Worm (Caenorhabditis elegans): ENCODE data around the gene K02D10.4.
A peak's percentile ranks its signal among the peaks of the same experiment; 100 is the strongest.

Gene K02D10.4

DNA sequence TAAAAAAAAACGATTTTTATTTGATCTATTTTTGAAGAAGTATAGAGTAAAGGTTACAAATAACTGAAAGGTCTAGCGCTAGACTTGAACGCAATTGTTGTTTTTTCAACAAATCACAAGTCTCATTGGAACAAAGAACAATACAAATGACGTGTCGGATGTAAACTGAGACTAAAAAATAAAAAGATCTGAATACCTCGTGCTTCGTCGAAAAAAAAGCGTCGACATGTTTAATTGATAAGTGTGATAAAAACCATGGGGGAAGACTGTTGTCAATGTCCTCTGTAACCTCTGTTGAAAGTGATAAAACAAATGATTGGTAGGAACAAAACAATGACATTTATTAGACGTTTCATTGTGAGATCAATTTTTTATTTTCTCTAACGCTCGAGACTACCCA is 2.9 kb upstream of the K02D10.4 start:
- TF ChIP-seq lin-39 (tag; optimal IDR thresholded peaks at IDR 0.05) (no peak), mdl-1 (tag; optimal IDR thresholded peaks at IDR 0.05) (peak in 1 of 2 experiments; percentile 14), fos-1 (tag; optimal IDR thresholded peaks at IDR 0.05) (no peak), vab-15 (tag; optimal IDR thresholded peaks at IDR 0.05) (no peak), lin-14 (GFP tag; optimal IDR thresholded peaks at IDR 0.05) (peak; percentile 45), nhr-71 (tag; optimal IDR thresholded peaks at IDR 0.05) (peak; percentile 51), dsc-1 (tag; optimal IDR thresholded peaks at IDR 0.05) (no peak), nhr-20 (tag; optimal IDR thresholded peaks at IDR 0.05) (peak; percentile 68), efl-1 (optimal IDR thresholded peaks at IDR 0.05) (no peak), efl-1 (GFP tag; optimal IDR thresholded peaks at IDR 0.05 in 1 of 2) (peak in 1 of 2 experiments; percentile 19), elt-3 (tag; optimal IDR thresholded peaks at IDR 0.05) (peak in 1 of 6 experiments; percentile 77), pqm-1 (tag; optimal IDR thresholded peaks at IDR 0.05) (no peak), ets-5 (GFP tag; IDR thresholded peaks at IDR 0.05) (no peak), nhr-85 (tag) (peak; percentile 56), xbp-1 (tag; optimal IDR thresholded peaks at IDR 0.05) (no peak), lir-3 (tag; optimal IDR thresholded peaks at IDR 0.05; ENCODE audit: poor library complexity) (no peak), elt-2 (tag; optimal IDR thresholded peaks at IDR 0.05) (peak; percentile 29), blmp-1 (tag; optimal IDR thresholded peaks at IDR 0.05) (peak; percentile 10), ceh-8 (GFP tag; optimal IDR thresholded peaks at IDR 0.05) (no peak), lin-35 (GFP tag; optimal IDR thresholded peaks at IDR 0.05) (peak in 1 of 2 experiments; percentile 65), snu-23 (GFP tag; optimal IDR thresholded peaks at IDR 0.05) (peak; percentile 30), nhr-90 (tag; optimal IDR thresholded peaks at IDR 0.05; ENCODE audit: poor library complexity) (peak; percentile 2), nhr-237 (tag; optimal IDR thresholded peaks at IDR 0.05) (no peak), unc-130 (tag; optimal IDR thresholded peaks at IDR 0.05) (peak; percentile 50)

- peak; percentile 39 for TF ChIP-seq nhr-71 (tag; optimal IDR thresholded peaks at IDR 0.05)
- peak; percentile 3 for TF ChIP-seq mep-1 (tag; optimal IDR thresholded peaks at IDR 0.05)
- no peak for TF ChIP-seq lin-39 (tag; optimal IDR thresholded peaks at IDR 0.05)
- no peak for TF ChIP-seq efl-1 (optimal IDR thresholded peaks at IDR 0.05)
- TF ChIP-seq efl-1 (GFP tag; optimal IDR thresholded peaks at IDR 0.05 in 1 of 2): peak; percentile 2 to 3
- no peak for TF ChIP-seq ceh-90 (tag; optimal IDR thresholded peaks at IDR 0.05)
- TF ChIP-seq pag-3 (tag; optimal IDR thresholded peaks at IDR 0.05; ENCODE audit: borderline replicate concordance, insufficient read depth): no peak
- TF ChIP-seq fkh-8 (tag; optimal IDR thresholded peaks at IDR 0.05): peak; percentile 24
- TF ChIP-seq vab-15 (tag; optimal IDR thresholded peaks at IDR 0.05): no peak
- TF ChIP-seq mef-2 (tag; optimal IDR thresholded peaks at IDR 0.05): peak; percentile 31
- no peak for TF ChIP-seq pqm-1 (tag; optimal IDR thresholded peaks at IDR 0.05)
- peak; percentile 16 for TF ChIP-seq skn-1 (tag; optimal IDR thresholded peaks at IDR 0.05)
- peak; percentile 67 for TF ChIP-seq fkh-10 (GFP tag; optimal IDR thresholded peaks at IDR 0.05)
- TF ChIP-seq snu-23 (GFP tag; optimal IDR thresholded peaks at IDR 0.05): no peak
- no peak for TF ChIP-seq lin-15B (tag; optimal IDR thresholded peaks at IDR 0.05)
- TF ChIP-seq hpl-2 (GFP tag; optimal IDR thresholded peaks at IDR 0.05): no peak
- TF ChIP-seq F16B12.6 (tag; optimal IDR thresholded peaks at IDR 0.05): no peak
- peak; percentile 86 for TF ChIP-seq lin-14 (GFP tag; optimal IDR thresholded peaks at IDR 0.05)
- TF ChIP-seq nhr-12 (tag; optimal IDR thresholded peaks at IDR 0.05): no peak
- peak; percentile 12 to 31 for TF ChIP-seq lsy-2 (tag; optimal IDR thresholded peaks at IDR 0.05)
- TF ChIP-seq mdl-1 (tag; optimal IDR thresholded peaks at IDR 0.05): no peak
- no peak for TF ChIP-seq ceh-63 (GFP tag; optimal IDR thresholded peaks at IDR 0.05)
- no peak for TF ChIP-seq C16A3.4 (tag; optimal IDR thresholded peaks at IDR 0.05)
- TF ChIP-seq dsc-1 (tag; optimal IDR thresholded peaks at IDR 0.05): peak; percentile 14
Measured at ce11 chrIII:8782080-8782479, 2.3 kb upstream of the K02D10.4 start.

- TF ChIP-seq ama-1 (optimal IDR thresholded peaks at IDR 0.05): no peak
- TF ChIP-seq snu-23 (GFP tag; optimal IDR thresholded peaks at IDR 0.05): peak; percentile 79
- TF ChIP-seq hlh-17 (GFP tag; optimal IDR thresholded peaks at IDR 0.05; ENCODE audit: borderline replicate concordance): no peak
- TF ChIP-seq unc-86 (tag; optimal IDR thresholded peaks at IDR 0.05): no peak
- no peak for TF ChIP-seq ces-1 (GFP tag; optimal IDR thresholded peaks at IDR 0.05)
- TF ChIP-seq nhr-90 (tag; optimal IDR thresholded peaks at IDR 0.05; ENCODE audit: poor library complexity): peak; percentile 55
- no peak for TF ChIP-seq C34B4.2 (tag; optimal IDR thresholded peaks at IDR 0.05)
- peak; percentile 15 for TF ChIP-seq ztf-4 (tag; optimal IDR thresholded peaks at IDR 0.05)
- peak; percentile 74 for TF ChIP-seq tbx-2 (tag; optimal IDR thresholded peaks at IDR 0.05)
- no peak for TF ChIP-seq nhr-76 (tag; optimal IDR thresholded peaks at IDR 0.05)
- TF ChIP-seq lir-3 (tag; optimal IDR thresholded peaks at IDR 0.05; ENCODE audit: poor library complexity): peak; percentile 27
- TF ChIP-seq isw-1 (GFP tag; IDR thresholded peaks at IDR 0.05): no peak
- TF ChIP-seq jun-1 (tag; optimal IDR thresholded peaks at IDR 0.05): peak; percentile 53
- TF ChIP-seq Y116A8C.19 (tag; optimal IDR thresholded peaks at IDR 0.05; ENCODE audit: borderline replicate concordance): no peak
- no peak for TF ChIP-seq ceh-90 (tag; optimal IDR thresholded peaks at IDR 0.05)
- TF ChIP-seq nhr-71 (tag; optimal IDR thresholded peaks at IDR 0.05): peak; percentile 81
- peak; percentile 18 for TF ChIP-seq C16A3.4 (tag; optimal IDR thresholded peaks at IDR 0.05)
- no peak for TF ChIP-seq aly-2 (tag; optimal IDR thresholded peaks at IDR 0.05)
Measured at ce11 chrIII:8780473-8780872, 661 bp upstream of the K02D10.4 start.
